Worm (Caenorhabditis elegans) whole organism, early embryonic: Measurements from ENCODE around the gene T03G11.9.
A peak's percentile ranks its signal among the peaks of the same experiment; 100 is the strongest.

ENCODE experiments used
- B0310.2 ChIP-seq: sonication (generic microtip); optimal IDR thresholded peaks from 2 replicates; lab custom pipeline; 2016; ENCODE audit warnings: mild to moderate bottlenecking, missing genetic modification characterization, missing compliant biosample characterization
- F13C5.2 ChIP-seq: sonication (generic microtip); optimal IDR thresholded peaks from 2 replicates; lab custom pipeline; 2017; ENCODE audit warnings: mild to moderate bottlenecking, missing genetic modification characterization, inconsistent platforms, missing compliant biosample characterization
- aly-1 ChIP-seq: sonication (generic microtip); optimal IDR thresholded peaks from 2 replicates; lab custom pipeline; 2016; ENCODE audit warnings: missing genetic modification characterization, missing compliant biosample characterization
- ama-1 ChIP-seq: fragments of 150-350 bp; optimal IDR thresholded peaks from 2 replicates; lab custom pipeline; 2014
- ceh-13 ChIP-seq: fragments of 200-800 bp; sonication (Bioruptor generic); optimal IDR thresholded peaks from 2 replicates; lab custom pipeline; 2018; ENCODE audit warnings: mild to moderate bottlenecking, missing genetic modification characterization, missing compliant biosample characterization
- ceh-36 ChIP-seq: sonication (generic microtip); optimal IDR thresholded peaks from 2 replicates; lab custom pipeline; 2016; ENCODE audit warnings: missing genetic modification characterization, inconsistent platforms, missing compliant biosample characterization
- ets-7 ChIP-seq: sonication (generic microtip); optimal IDR thresholded peaks from 2 replicates; lab custom pipeline; 2016; ENCODE audit warnings: missing genotype, missing genetic modification characterization, missing compliant biosample characterization
- flt-1 ChIP-seq: fragments of 200-800 bp; sonication (Bioruptor generic); IDR thresholded peaks from 2 replicates; pipeline ENCODE4 v1.3.6; 2022; ENCODE audit warnings: missing genetic modification characterization, missing compliant biosample characterization
- hmbx-1 ChIP-seq: sonication (generic microtip); optimal IDR thresholded peaks from 2 replicates; lab custom pipeline; 2016; ENCODE audit warnings: mild to moderate bottlenecking, missing genetic modification characterization, missing compliant biosample characterization
- hmg-4 ChIP-seq: fragments of 200-800 bp; sonication (Bioruptor generic); optimal IDR thresholded peaks from 2 replicates; lab custom pipeline; 2018; ENCODE audit warnings: mild to moderate bottlenecking, missing genetic modification characterization, missing compliant biosample characterization
- hnd-1 ChIP-seq: sonication (generic microtip); optimal IDR thresholded peaks from 2 replicates; lab custom pipeline; 2016; ENCODE audit warnings: missing genetic modification characterization, missing compliant biosample characterization
- pes-1 ChIP-seq: fragments of 200-800 bp; sonication (Bioruptor generic); IDR thresholded peaks from 2 replicates; pipeline ENCODE4 v1.3.6; 2022; ENCODE audit warnings: missing genetic modification reagents, missing genetic modification characterization, missing compliant biosample characterization
- scrt-1 ChIP-seq: fragments of 200-800 bp; sonication (Bioruptor generic); IDR thresholded peaks from 2 replicates; pipeline ENCODE4 v1.3.6; 2022; ENCODE audit warnings: missing genetic modification characterization, missing compliant biosample characterization
- sea-1 ChIP-seq: fragments of 200-800 bp; sonication (Bioruptor generic); conservative IDR thresholded peaks from 2 replicates; pipeline ENCODE4 v1.3.6; 2022; ENCODE audit warnings: missing genetic modification characterization, missing compliant biosample characterization
- tbx-11 ChIP-seq: fragments of 200-800 bp; sonication (Bioruptor generic); IDR thresholded peaks from 2 replicates; pipeline ENCODE4 v1.3.6; 2022; ENCODE audit warnings: missing genetic modification characterization, missing compliant biosample characterization
- tbx-37 ChIP-seq: fragments of 200-800 bp; sonication (Bioruptor generic); conservative IDR thresholded peaks from 2 replicates; pipeline ENCODE4 v1.3.6; 2022; ENCODE audit warnings: missing genetic modification reagents, missing genetic modification characterization, missing compliant biosample characterization
- tra-4 ChIP-seq: sonication (generic microtip); optimal IDR thresholded peaks from 2 replicates; lab custom pipeline; 2017; ENCODE audit warnings: missing genetic modification characterization, missing compliant biosample characterization

Gene T03G11.9

ce11 chrX:5151403-5151802, 32.6 kb upstream of the T03G11.9 start:
- TF ChIP-seq pes-1 (GFP tag; lab: Robert Waterston, UW) = no peak
- TF ChIP-seq flt-1 (GFP tag; lab: Robert Waterston, UW) = no peak
- no peak for TF ChIP-seq hmg-4 (GFP tag; lab: Kevin White, UChicago)
- TF ChIP-seq ceh-36 (tag; lab: Kevin White, UChicago) = no peak
- no peak for TF ChIP-seq tra-4 (tag; lab: Kevin White, UChicago)
- TF ChIP-seq B0310.2 = no peak
- no peak for TF ChIP-seq F13C5.2 (tag; lab: Kevin White, UChicago)
- no peak for TF ChIP-seq tbx-11 (GFP tag; lab: Robert Waterston, UW)

ce11 chrX:5151866-5152265, 32.2 kb upstream of the T03G11.9 start:
- TF ChIP-seq F13C5.2 (tag; lab: Kevin White, UChicago) (no peak), ceh-36 (tag; lab: Kevin White, UChicago) (no peak), ceh-13 (GFP tag; lab: Kevin White, UChicago) (no peak), tbx-37 (GFP tag; lab: Robert Waterston, UW) (no peak), scrt-1 (GFP tag; lab: Robert Waterston, UW) (no peak)

- TF ChIP-seq ama-1 (lab: Kevin White, UChicago) (no peak), tra-4 (tag; lab: Kevin White, UChicago) (no peak), hmbx-1 (no peak), hmg-4 (GFP tag; lab: Kevin White, UChicago) (no peak), ceh-36 (tag; lab: Kevin White, UChicago) (no peak), scrt-1 (GFP tag; lab: Robert Waterston, UW) (no peak), sea-1 (GFP tag; lab: Robert Waterston, UW) (no peak), hnd-1 (tag; lab: Kevin White, UChicago) (no peak), B0310.2 (no peak), tbx-37 (GFP tag; lab: Robert Waterston, UW) (no peak), aly-1 (tag; lab: Kevin White, UChicago) (no peak), F13C5.2 (tag; lab: Kevin White, UChicago) (no peak), tbx-11 (GFP tag; lab: Robert Waterston, UW) (no peak), flt-1 (GFP tag; lab: Robert Waterston, UW) (no peak), pes-1 (GFP tag; lab: Robert Waterston, UW) (no peak), ets-7 (no peak)
Observed at ce11 chrX:5152931-5153330, 31.1 kb upstream of the T03G11.9 start.

ce11 chrX:5154278-5154677, 29.8 kb upstream of the T03G11.9 start, which contains the start of gene C31H2.3:
C31H2.3 (minus strand) TSS chrX:5154378.
- TF ChIP-seq sea-1 (GFP tag; lab: Robert Waterston, UW) = no peak

- TF ChIP-seq pes-1 (GFP tag; lab: Robert Waterston, UW) (no peak), ets-7 (no peak), tbx-11 (GFP tag; lab: Robert Waterston, UW) (no peak), sea-1 (GFP tag; lab: Robert Waterston, UW) (no peak), flt-1 (GFP tag; lab: Robert Waterston, UW) (no peak), F13C5.2 (tag; lab: Kevin White, UChicago) (no peak), hnd-1 (tag; lab: Kevin White, UChicago) (no peak), tbx-37 (GFP tag; lab: Robert Waterston, UW) (no peak), ceh-36 (tag; lab: Kevin White, UChicago) (no peak), ceh-13 (GFP tag; lab: Kevin White, UChicago) (no peak), scrt-1 (GFP tag; lab: Robert Waterston, UW) (no peak), B0310.2 (no peak), ama-1 (lab: Kevin White, UChicago) (no peak), aly-1 (tag; lab: Kevin White, UChicago) (no peak), tra-4 (tag; lab: Kevin White, UChicago) (no peak), hmbx-1 (no peak), hmg-4 (GFP tag; lab: Kevin White, UChicago) (no peak)
Observed at ce11 chrX:5159645-5160044, 24.4 kb upstream of the T03G11.9 start, which contains the start of gene C31H2.4. C31H2.4 (minus strand) TSS chrX:5159663.

- TF ChIP-seq tbx-11 (GFP tag; lab: Robert Waterston, UW) = no peak
- TF ChIP-seq ceh-36 (tag; lab: Kevin White, UChicago) = no peak
- TF ChIP-seq sea-1 (GFP tag; lab: Robert Waterston, UW) = no peak
Observed at ce11 chrX:5162755-5163154, 21.3 kb upstream of the T03G11.9 start, which contains the start of gene EGAP5.1. EGAP5.1 (plus strand) TSS chrX:5163055.

ce11 chrX:5164054-5164453, 20.0 kb upstream of the T03G11.9 start:
- TF ChIP-seq aly-1 (tag; lab: Kevin White, UChicago) (no peak), F13C5.2 (tag; lab: Kevin White, UChicago) (no peak), ceh-36 (tag; lab: Kevin White, UChicago) (no peak), ama-1 (lab: Kevin White, UChicago) (no peak), hmbx-1 (no peak), pes-1 (GFP tag; lab: Robert Waterston, UW) (no peak), hnd-1 (tag; lab: Kevin White, UChicago) (no peak), B0310.2 (no peak), tbx-11 (GFP tag; lab: Robert Waterston, UW) (no peak)

ce11 chrX:5165037-5165436, 19.0 kb upstream of the T03G11.9 start, which contains the start of gene mans-3:
mans-3 (plus strand) TSS chrX:5165395.
- no peak for TF ChIP-seq aly-1 (tag; lab: Kevin White, UChicago)
- no peak for TF ChIP-seq hmg-4 (GFP tag; lab: Kevin White, UChicago)
- TF ChIP-seq hnd-1 (tag; lab: Kevin White, UChicago) = peak; percentile 23
- TF ChIP-seq ets-7 = peak; percentile 17
- peak; percentile 47 for TF ChIP-seq ceh-36 (tag; lab: Kevin White, UChicago)
- 0 out of 2 replicates have a peak, but pooled peaks have one; percentile 35 for TF ChIP-seq tbx-11 (GFP tag; lab: Robert Waterston, UW)
- TF ChIP-seq ama-1 (lab: Kevin White, UChicago) = no peak
- no peak for TF ChIP-seq flt-1 (GFP tag; lab: Robert Waterston, UW)
- TF ChIP-seq tbx-37 (GFP tag; lab: Robert Waterston, UW) = 0 out of 2 replicates have a peak, but pooled peaks have one; percentile 42
- TF ChIP-seq ceh-13 (GFP tag; lab: Kevin White, UChicago) = peak; percentile 15
- TF ChIP-seq B0310.2 = peak; percentile 27
- no peak for TF ChIP-seq sea-1 (GFP tag; lab: Robert Waterston, UW)
- no peak for TF ChIP-seq tra-4 (tag; lab: Kevin White, UChicago)
- no peak for TF ChIP-seq scrt-1 (GFP tag; lab: Robert Waterston, UW)
- TF ChIP-seq pes-1 (GFP tag; lab: Robert Waterston, UW) = peak; percentile 72; the same call in 1 of the 2 replicates
- TF ChIP-seq F13C5.2 (tag; lab: Kevin White, UChicago) = peak; percentile 83
- peak; percentile 17 for TF ChIP-seq hmbx-1
